Worm (Caenorhabditis elegans): ENCODE results near the gene F17A2.13.

The F17A2.13 gene

DNA sequence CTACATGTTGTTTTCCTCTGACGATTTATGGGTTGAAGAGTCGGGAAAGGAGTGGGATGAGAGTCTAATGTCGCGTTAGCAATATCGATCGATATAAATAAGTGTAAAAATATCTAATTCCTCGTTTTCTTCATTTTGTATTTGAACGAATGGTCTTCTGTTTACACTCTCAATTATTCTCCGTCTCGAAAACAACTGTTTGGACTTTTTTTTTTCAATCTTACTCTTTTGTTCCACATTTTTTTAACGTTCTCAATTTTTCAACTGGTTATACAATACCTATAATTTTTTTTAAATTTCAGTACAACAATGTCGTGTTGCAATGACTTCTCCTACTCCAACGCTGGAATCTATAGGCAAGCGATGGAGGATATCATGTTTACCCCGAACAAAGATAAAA, at the start of gene F17A2.13:
TSS of gene F17A2.13 (plus strand) at position 301 of the 400 bp plus-strand sequence.
- TF ChIP-seq tra-4 (tag; optimal IDR thresholded peaks at IDR 0.05) (no peak), scrt-1 (GFP tag; IDR thresholded peaks at IDR 0.05) (no peak), aly-1 (tag; optimal IDR thresholded peaks at IDR 0.05) (no peak), ets-7 (tag; optimal IDR thresholded peaks at IDR 0.05) (no peak), ceh-13 (GFP tag; optimal IDR thresholded peaks at IDR 0.05) (no peak)

DNA sequence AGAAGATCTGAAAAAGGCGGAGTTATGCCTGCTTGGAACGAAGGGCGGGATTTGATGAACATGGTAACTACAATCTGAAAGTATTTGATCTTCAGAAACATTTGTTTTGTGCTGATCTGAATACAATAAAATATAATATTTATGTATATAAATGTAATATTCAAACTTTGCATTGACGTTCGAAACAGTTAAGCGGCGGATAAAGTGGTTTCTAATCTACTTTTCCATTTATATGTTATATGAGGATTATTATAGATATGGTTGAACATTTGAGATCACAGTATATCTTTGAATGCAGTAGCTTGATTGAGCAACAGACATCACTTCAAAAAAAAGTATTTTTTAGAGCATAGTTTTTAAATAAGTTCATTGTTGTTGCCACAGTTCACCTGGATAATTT, 47.6 kb upstream of the F17A2.13 start, which contains the start of gene H19J13.2:
TSS of gene H19J13.2 (minus strand) at position 101 of the 400 bp plus-strand sequence.
- TF ChIP-seq hnd-1 (tag; optimal IDR thresholded peaks at IDR 0.05) = no peak
- TF ChIP-seq hmbx-1 (tag; optimal IDR thresholded peaks at IDR 0.05) = no peak
- TF ChIP-seq tra-4 (tag; optimal IDR thresholded peaks at IDR 0.05) = no peak
- TF ChIP-seq aly-1 (tag; optimal IDR thresholded peaks at IDR 0.05) = no peak
- no peak for TF ChIP-seq ceh-13 (GFP tag; optimal IDR thresholded peaks at IDR 0.05)
- no peak for TF ChIP-seq hmg-4 (GFP tag; optimal IDR thresholded peaks at IDR 0.05)
- no peak for TF ChIP-seq F13C5.2 (tag; optimal IDR thresholded peaks at IDR 0.05)
- no peak for TF ChIP-seq sea-1 (GFP tag; conservative IDR thresholded peaks at IDR 0.05)
- TF ChIP-seq ets-7 (tag; optimal IDR thresholded peaks at IDR 0.05) = no peak
- no peak for TF ChIP-seq tbx-37 (GFP tag; conservative IDR thresholded peaks at IDR 0.05)
- no peak for TF ChIP-seq ceh-36 (tag; optimal IDR thresholded peaks at IDR 0.05)
- no peak for TF ChIP-seq flt-1 (GFP tag; IDR thresholded peaks at IDR 0.05)
- TF ChIP-seq tbx-11 (GFP tag; IDR thresholded peaks at IDR 0.05) = no peak
- no peak for TF ChIP-seq ama-1 (optimal IDR thresholded peaks at IDR 0.05)

DNA sequence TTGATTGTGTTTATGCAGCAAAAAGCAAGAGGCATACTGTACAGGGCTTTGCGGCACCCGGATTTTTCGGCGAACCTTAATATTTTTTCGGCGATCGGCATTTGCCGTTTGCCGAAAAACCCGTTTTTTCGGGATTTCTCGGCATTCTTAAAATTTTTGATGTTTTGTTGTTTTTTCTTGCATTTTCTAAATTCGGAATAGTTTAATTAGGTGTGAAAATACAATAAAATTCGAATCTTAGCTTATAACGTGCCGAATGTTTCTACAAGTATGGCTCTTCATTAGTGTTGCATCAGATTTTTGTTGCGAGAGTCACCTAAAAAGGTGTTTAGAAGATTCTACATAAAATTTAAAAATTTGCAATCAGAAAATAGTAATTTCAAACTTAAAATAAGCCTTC, 45.9 kb upstream of the F17A2.13 start, which contains the start of gene C04B4.6:
TSS of gene C04B4.6 (minus strand) at position 101 of the 400 bp plus-strand sequence.
- no peak for TF ChIP-seq ceh-36 (tag; optimal IDR thresholded peaks at IDR 0.05)
- TF ChIP-seq scrt-1 (GFP tag; IDR thresholded peaks at IDR 0.05) = no peak
- TF ChIP-seq hnd-1 (tag; optimal IDR thresholded peaks at IDR 0.05) = no peak
- TF ChIP-seq sea-1 (GFP tag; conservative IDR thresholded peaks at IDR 0.05) = no peak
- no peak for TF ChIP-seq tbx-37 (GFP tag; conservative IDR thresholded peaks at IDR 0.05)
- no peak for TF ChIP-seq hmbx-1 (tag; optimal IDR thresholded peaks at IDR 0.05)
- no peak for TF ChIP-seq F13C5.2 (tag; optimal IDR thresholded peaks at IDR 0.05)
- TF ChIP-seq ama-1 (optimal IDR thresholded peaks at IDR 0.05) = no peak
- TF ChIP-seq ceh-13 (GFP tag; optimal IDR thresholded peaks at IDR 0.05) = no peak
- no peak for TF ChIP-seq ets-7 (tag; optimal IDR thresholded peaks at IDR 0.05)
- no peak for TF ChIP-seq tbx-11 (GFP tag; IDR thresholded peaks at IDR 0.05)
- TF ChIP-seq flt-1 (GFP tag; IDR thresholded peaks at IDR 0.05) = no peak
- no peak for TF ChIP-seq aly-1 (tag; optimal IDR thresholded peaks at IDR 0.05)

DNA sequence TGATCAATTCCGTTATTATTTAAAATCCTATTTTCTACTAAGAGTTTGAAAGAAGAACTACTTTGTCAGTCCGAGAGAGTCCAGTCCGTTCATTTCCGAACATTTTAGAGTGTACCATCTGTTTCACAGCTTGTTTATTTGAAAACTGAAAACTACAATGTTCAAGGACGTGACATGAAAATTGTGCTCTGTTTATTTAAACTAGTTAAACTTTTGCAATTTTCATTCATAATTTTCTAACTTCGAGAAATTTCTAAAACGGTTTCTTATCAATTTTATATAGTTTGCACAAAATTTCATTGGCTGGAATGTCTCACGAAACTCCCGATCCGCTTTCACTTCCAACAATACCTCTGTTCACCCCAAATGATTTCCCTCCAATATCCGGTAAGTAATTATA, 41.0 kb upstream of the F17A2.13 start, which contains the start of gene C04B4.1:
TSS of gene C04B4.1 (plus strand) at position 301 of the 400 bp plus-strand sequence.
- TF ChIP-seq pes-1 (GFP tag; IDR thresholded peaks at IDR 0.05) (no peak), flt-1 (GFP tag; IDR thresholded peaks at IDR 0.05) (no peak), tbx-37 (GFP tag; conservative IDR thresholded peaks at IDR 0.05) (no peak), sea-1 (GFP tag; conservative IDR thresholded peaks at IDR 0.05) (no peak), tra-4 (tag; optimal IDR thresholded peaks at IDR 0.05) (no peak), hmg-4 (GFP tag; optimal IDR thresholded peaks at IDR 0.05) (no peak), scrt-1 (GFP tag; IDR thresholded peaks at IDR 0.05) (no peak), F13C5.2 (tag; optimal IDR thresholded peaks at IDR 0.05) (no peak), ceh-13 (GFP tag; optimal IDR thresholded peaks at IDR 0.05) (no peak), hnd-1 (tag; optimal IDR thresholded peaks at IDR 0.05) (no peak), ets-7 (tag; optimal IDR thresholded peaks at IDR 0.05) (no peak), aly-1 (tag; optimal IDR thresholded peaks at IDR 0.05) (no peak), ama-1 (optimal IDR thresholded peaks at IDR 0.05) (no peak), ceh-36 (tag; optimal IDR thresholded peaks at IDR 0.05) (no peak)

DNA sequence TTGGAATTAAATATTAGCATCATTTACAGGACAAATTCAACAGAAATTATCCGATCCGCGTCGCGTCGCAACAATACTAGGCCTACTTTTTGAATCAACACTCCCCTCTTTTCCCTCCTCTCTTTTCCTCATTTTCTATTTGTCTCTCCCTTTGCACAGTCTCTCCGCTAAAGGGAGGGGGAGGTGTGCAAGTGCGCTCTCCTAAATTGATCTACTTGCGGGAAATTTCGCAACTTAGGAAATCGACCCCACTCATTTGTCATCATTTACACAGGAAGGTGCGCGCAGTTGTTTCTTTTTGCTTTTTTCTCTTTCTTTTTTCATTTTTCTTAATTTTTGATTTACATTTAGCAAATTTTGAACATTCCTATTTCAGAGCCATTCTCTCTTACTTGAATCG, 38.5 kb upstream of the F17A2.13 start, which contains the start of gene C04B4.2:
TSS of gene C04B4.2 (plus strand) at position 371 of the 400 bp plus-strand sequence.
- TF ChIP-seq ama-1 (optimal IDR thresholded peaks at IDR 0.05) = no peak
- no peak for TF ChIP-seq ceh-13 (GFP tag; optimal IDR thresholded peaks at IDR 0.05)
- TF ChIP-seq sea-1 (GFP tag; conservative IDR thresholded peaks at IDR 0.05) = no peak
- TF ChIP-seq F13C5.2 (tag; optimal IDR thresholded peaks at IDR 0.05) = no peak
- TF ChIP-seq tra-4 (tag; optimal IDR thresholded peaks at IDR 0.05) = no peak
- TF ChIP-seq hmg-4 (GFP tag; optimal IDR thresholded peaks at IDR 0.05) = no peak
- TF ChIP-seq ceh-36 (tag; optimal IDR thresholded peaks at IDR 0.05) = no peak
- no peak for TF ChIP-seq tbx-11 (GFP tag; IDR thresholded peaks at IDR 0.05)
- no peak for TF ChIP-seq hnd-1 (tag; optimal IDR thresholded peaks at IDR 0.05)

DNA sequence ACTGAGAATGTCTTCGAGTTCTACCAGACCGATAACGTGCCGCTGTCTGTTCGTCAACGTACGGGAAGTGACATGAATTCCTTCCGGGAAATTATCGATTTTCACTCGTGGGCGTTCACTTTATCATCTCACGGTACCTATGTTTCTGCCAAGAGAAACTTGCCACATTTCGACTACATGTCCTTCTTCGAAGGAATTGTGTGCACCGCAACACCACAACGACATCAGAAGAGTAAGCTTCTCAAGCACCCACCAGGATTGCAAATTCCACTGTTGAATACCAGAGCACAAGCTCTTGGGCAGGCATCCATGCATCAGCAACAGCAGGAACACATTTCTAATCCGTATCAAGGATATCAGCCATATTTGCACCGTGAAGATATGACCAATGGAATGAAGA, 37.3 kb upstream of the F17A2.13 start:
- TF ChIP-seq tbx-11 (GFP tag; IDR thresholded peaks at IDR 0.05) (no peak), ets-7 (tag; optimal IDR thresholded peaks at IDR 0.05) (no peak), aly-1 (tag; optimal IDR thresholded peaks at IDR 0.05) (no peak), sea-1 (GFP tag; conservative IDR thresholded peaks at IDR 0.05) (no peak), tbx-37 (GFP tag; conservative IDR thresholded peaks at IDR 0.05) (no peak), ceh-13 (GFP tag; optimal IDR thresholded peaks at IDR 0.05) (no peak), ama-1 (optimal IDR thresholded peaks at IDR 0.05) (no peak), hnd-1 (tag; optimal IDR thresholded peaks at IDR 0.05) (no peak), F13C5.2 (tag; optimal IDR thresholded peaks at IDR 0.05) (no peak), hmbx-1 (tag; optimal IDR thresholded peaks at IDR 0.05) (no peak), tra-4 (tag; optimal IDR thresholded peaks at IDR 0.05) (no peak), scrt-1 (GFP tag; IDR thresholded peaks at IDR 0.05) (no peak), B0310.2 (tag; optimal IDR thresholded peaks at IDR 0.05) (no peak), ceh-36 (tag; optimal IDR thresholded peaks at IDR 0.05) (no peak), pes-1 (GFP tag; IDR thresholded peaks at IDR 0.05) (no peak), hmg-4 (GFP tag; optimal IDR thresholded peaks at IDR 0.05) (no peak), flt-1 (GFP tag; IDR thresholded peaks at IDR 0.05) (no peak)

DNA sequence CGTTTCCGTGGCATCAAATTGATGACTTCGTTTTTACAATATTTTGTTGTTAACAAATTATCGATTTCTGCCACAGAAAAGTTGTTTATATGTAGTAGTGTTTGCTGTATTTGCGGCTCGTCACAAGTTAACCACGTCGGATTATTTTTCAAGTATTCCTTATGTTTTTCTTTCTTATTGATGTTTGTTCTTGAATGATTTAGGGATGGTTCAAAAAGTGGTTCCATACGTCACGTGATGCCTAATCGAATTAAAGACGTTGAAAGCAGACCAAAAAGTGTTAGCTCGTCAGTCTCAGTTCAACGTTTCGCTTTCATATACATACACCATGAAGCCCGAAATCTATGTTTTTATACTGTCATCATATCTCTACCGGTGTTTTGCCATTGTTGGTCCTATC, 36.0 kb upstream of the F17A2.13 start, which contains the start of gene lips-2:
TSS of gene lips-2 (plus strand) at position 301 of the 400 bp plus-strand sequence.
- no peak for TF ChIP-seq tbx-37 (GFP tag; conservative IDR thresholded peaks at IDR 0.05)
- TF ChIP-seq ceh-13 (GFP tag; optimal IDR thresholded peaks at IDR 0.05) = no peak
- no peak for TF ChIP-seq hmg-4 (GFP tag; optimal IDR thresholded peaks at IDR 0.05)
- no peak for TF ChIP-seq F13C5.2 (tag; optimal IDR thresholded peaks at IDR 0.05)
- TF ChIP-seq scrt-1 (GFP tag; IDR thresholded peaks at IDR 0.05) = no peak
- TF ChIP-seq sea-1 (GFP tag; conservative IDR thresholded peaks at IDR 0.05) = no peak
- no peak for TF ChIP-seq B0310.2 (tag; optimal IDR thresholded peaks at IDR 0.05)
- TF ChIP-seq tbx-11 (GFP tag; IDR thresholded peaks at IDR 0.05) = no peak
- no peak for TF ChIP-seq pes-1 (GFP tag; IDR thresholded peaks at IDR 0.05)
- no peak for TF ChIP-seq hnd-1 (tag; optimal IDR thresholded peaks at IDR 0.05)
- TF ChIP-seq tra-4 (tag; optimal IDR thresholded peaks at IDR 0.05) = no peak
